Worm (Caenorhabditis elegans) whole organism, L4/young adult: Measurements from ENCODE around the gene T24D5.4.

Source experiments
- W03F9.2 ChIP-seq: fragments of 150-350 bp; optimal IDR thresholded peaks from 2 replicates; lab custom pipeline; 2014; ENCODE audit warnings: missing biosample characterization, missing genetic modification characterization
- dao-5 ChIP-seq: sonication (generic microtip); optimal IDR thresholded peaks from 2 replicates; lab custom pipeline; 2016; ENCODE audit warnings: missing genotype, missing genetic modification characterization, moderate library complexity, missing compliant biosample characterization
- him-1 ChIP-seq: sonication (generic microtip); optimal IDR thresholded peaks from 2 replicates; lab custom pipeline; 2016; ENCODE audit warnings: missing genotype, missing genetic modification reagents, missing genetic modification characterization, missing compliant biosample characterization

DNA sequence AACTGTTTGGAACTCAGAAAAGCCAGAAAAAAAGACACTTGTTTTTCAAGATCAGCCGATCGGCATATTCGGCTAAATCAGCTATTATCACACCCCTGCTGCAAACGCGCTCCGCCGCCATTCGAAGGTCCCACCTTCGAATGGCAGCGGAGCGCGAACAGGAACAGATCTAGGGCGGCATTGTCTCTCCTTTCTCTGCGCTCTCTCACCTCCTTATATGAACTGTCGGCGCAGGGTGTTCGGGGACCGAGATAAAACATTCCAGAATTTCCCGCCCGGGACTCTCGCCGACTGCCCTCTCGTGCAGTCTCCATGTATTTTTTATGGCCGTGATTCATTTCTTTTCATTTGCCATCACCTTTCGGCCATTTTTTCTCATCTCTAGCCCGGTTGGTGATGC is 21.5 kb downstream of the T24D5.4 start:
- TF ChIP-seq him-1 (no peak), W03F9.2 (no peak), dao-5 (no peak)
